Worm (Caenorhabditis elegans) whole organism, L4/young adult: Measurements from ENCODE around the gene T12D8.9.

Source experiments
- dao-5 ChIP-seq: sonication (generic microtip); optimal IDR thresholded peaks from 2 replicates; lab custom pipeline; 2016; ENCODE audit warnings: missing genotype, missing genetic modification characterization, moderate library complexity, missing compliant biosample characterization
- him-1 ChIP-seq: sonication (generic microtip); optimal IDR thresholded peaks from 2 replicates; lab custom pipeline; 2016; ENCODE audit warnings: missing genotype, missing genetic modification reagents, missing genetic modification characterization, missing compliant biosample characterization

ce11 chrIII:13607833-13608232 is 9.1 kb upstream of the T12D8.9 start, which contains the start of gene shpk-1:
- no peak for TF ChIP-seq dao-5
- TF ChIP-seq him-1 (tag; lab: Kevin White, UChicago), result no peak
